Fruit fly (Drosophila melanogaster): ENCODE data around the gene Pitslre.

The Pitslre gene

dm6 chr3L:20789299-20789698 lies 18.0 kb downstream of the Pitslre start (continued):
- TF ChIP-seq hkb (optimal IDR thresholded peaks at IDR 0.05) (no peak), hkb (GFP tag; IDR thresholded peaks at IDR 0.05) (no peak), vfl (GFP tag; optimal IDR thresholded peaks at IDR 0.05) (no peak), vvl (GFP tag; IDR thresholded peaks at IDR 0.05) (no peak), gcm (GFP tag; optimal IDR thresholded peaks at IDR 0.05) (peak; percentile 75), Blimp-1 (GFP tag; optimal IDR thresholded peaks at IDR 0.05) (no peak), CG11696 (GFP tag; IDR thresholded peaks at IDR 0.05) (0 out of 2 replicates have a peak, but pooled peaks have one; percentile 23), esg (GFP tag; conservative IDR thresholded peaks at IDR 0.05) (no peak), CG12391 (tag; optimal IDR thresholded peaks at IDR 0.05) (no peak), lbe (GFP tag; optimal IDR thresholded peaks at IDR 0.05) (no peak), twi (tag; optimal IDR thresholded peaks at IDR 0.05) (peak; percentile 99), Six4 (GFP tag; optimal IDR thresholded peaks at IDR 0.05) (peak; percentile 23)

- TF ChIP-seq CG6175 (GFP tag; IDR thresholded peaks at IDR 0.05): 0 out of 3 replicates have a peak, but pooled peaks have one; percentile 12
- TF ChIP-seq CG17328 (GFP tag; IDR thresholded peaks at IDR 0.05): peak; percentile 41; the same call in 1 of the 2 replicates
- no peak for TF ChIP-seq mld (GFP tag; IDR thresholded peaks at IDR 0.05; ENCODE audit: partially characterized antibody)
- TF ChIP-seq zen (tag; optimal IDR thresholded peaks at IDR 0.05): peak; percentile 28
- TF ChIP-seq CG14710 (tag; optimal IDR thresholded peaks at IDR 0.05): peak; percentile 24
- TF ChIP-seq ci (GFP tag; IDR thresholded peaks at IDR 0.05): peak; percentile 59; the same call in 2 of the 3 replicates
- peak; percentile 17 for TF ChIP-seq CG9727 (GFP tag; optimal IDR thresholded peaks at IDR 0.05)
- TF ChIP-seq onecut (GFP tag; IDR thresholded peaks at IDR 0.05): 0 out of 2 replicates have a peak, but pooled peaks have one; percentile 20
- peak; percentile 63 for TF ChIP-seq CG33557 (GFP tag; optimal IDR thresholded peaks at IDR 0.05)
- peak; percentile 54 for TF ChIP-seq Kr (GFP tag; optimal IDR thresholded peaks at IDR 0.05)
- TF ChIP-seq sim (GFP tag; IDR thresholded peaks at IDR 0.05): 0 out of 2 replicates have a peak, but pooled peaks have one; percentile 44
- TF ChIP-seq chm (GFP tag; IDR thresholded peaks at IDR 0.05): peak; percentile 62
- peak; percentile 12 for TF ChIP-seq CG10267 (tag; optimal IDR thresholded peaks at IDR 0.05)
- no peak for TF ChIP-seq prd (optimal IDR thresholded peaks at IDR 0.05)
- TF ChIP-seq prd (GFP tag; IDR thresholded peaks at IDR 0.05): 0 out of 3 replicates have a peak, but pooled peaks have one; percentile 28
- peak; percentile 99 for TF ChIP-seq pfk (GFP tag; optimal IDR thresholded peaks at IDR 0.05)
- 0 out of 2 replicates have a peak, but pooled peaks have one; percentile 50 for TF ChIP-seq ttk (GFP tag; IDR thresholded peaks at IDR 0.05)
- TF ChIP-seq fd64A (GFP tag; optimal IDR thresholded peaks at IDR 0.05): peak; percentile 43
- peak; percentile 54 for TF ChIP-seq sqz (GFP tag; optimal IDR thresholded peaks at IDR 0.05)
- TF ChIP-seq CG6813 (GFP tag; optimal IDR thresholded peaks at IDR 0.05): peak; percentile 49
- TF ChIP-seq Nf-YB (GFP tag; optimal IDR thresholded peaks at IDR 0.05): peak; percentile 95
- no peak for TF ChIP-seq gfzf (GFP tag; optimal IDR thresholded peaks at IDR 0.05)
- TF ChIP-seq CoRest (tag; optimal IDR thresholded peaks at IDR 0.05): peak; percentile 5
- TF ChIP-seq so (GFP tag; IDR thresholded peaks at IDR 0.05): peak; percentile 64; the same call in 1 of the 3 replicates
- TF ChIP-seq otp (GFP tag; IDR thresholded peaks at IDR 0.05): 0 out of 3 replicates have a peak, but pooled peaks have one; percentile 18
- 0 out of 2 replicates have a peak, but pooled peaks have one; percentile 44 for TF ChIP-seq Nf-YA (GFP tag; IDR thresholded peaks at IDR 0.05)
- TF ChIP-seq ac (GFP tag; optimal IDR thresholded peaks at IDR 0.05): peak; percentile 34
- TF ChIP-seq maf-S (GFP tag; optimal IDR thresholded peaks at IDR 0.05): no peak
- peak; percentile 20 for TF ChIP-seq dmrt11E (tag; optimal IDR thresholded peaks at IDR 0.05)
- peak; percentile 28 for TF ChIP-seq CG15696 (tag; optimal IDR thresholded peaks at IDR 0.05)
- TF ChIP-seq CG12219 (GFP tag; optimal IDR thresholded peaks at IDR 0.05): peak; percentile 15
- peak; percentile 24 for TF ChIP-seq gcm (GFP tag; optimal IDR thresholded peaks at IDR 0.05)
- TF ChIP-seq CG1233 (GFP tag; optimal IDR thresholded peaks at IDR 0.05): peak; percentile 20
- peak; percentile 72 for TF ChIP-seq CG7271 (tag; optimal IDR thresholded peaks at IDR 0.05)
- TF ChIP-seq CG1603 (tag; optimal IDR thresholded peaks at IDR 0.05): peak; percentile 5
- TF ChIP-seq run (tag; optimal IDR thresholded peaks at IDR 0.05): no peak
- no peak for TF ChIP-seq row (GFP tag; IDR thresholded peaks at IDR 0.05)
- TF ChIP-seq CG32772 (GFP tag; IDR thresholded peaks at IDR 0.05): no peak
Observed at dm6 chr3L:20792693-20793092, 21.4 kb downstream of the Pitslre start, which contains the start of gene Six4. Gene Six4, minus strand, starts transcription at chr3L:20792777.

All from whole organism, embryonic.